Fruit fly (Drosophila melanogaster) whole organism, embryonic: ENCODE results near the gene Efhc1.1.

Experiments used
- Abd-B ChIP-seq: fragments of 200-800 bp; sonication (Bioruptor generic); optimal IDR thresholded peaks from 2 replicates; lab custom pipeline; 2018; ENCODE audit warnings: missing biosample characterization, mild to moderate bottlenecking, missing genetic modification characterization, moderate library complexity
- CG1024 ChIP-seq: fragments of 200-800 bp; sonication (Bioruptor generic); IDR thresholded peaks from 2 replicates; pipeline ENCODE4 v1.3.6; 2022; ENCODE audit warnings: missing biosample characterization, missing genetic modification characterization
- CG10274 ChIP-seq: fragments of 200-800 bp; sonication (Bioruptor generic); optimal IDR thresholded peaks from 3 replicates; lab custom pipeline; 2017; ENCODE audit warnings: missing biosample characterization, mild to moderate bottlenecking, missing genetic modification characterization
- CG11504 ChIP-seq: fragments of 200-800 bp; sonication (Bioruptor generic); optimal IDR thresholded peaks from 3 replicates; lab custom pipeline; 2019; ENCODE audit warnings: missing biosample characterization, mild to moderate bottlenecking, missing genetic modification characterization, moderate library complexity
- CG12769 ChIP-seq: fragments of 200-800 bp; sonication (Bioruptor generic); optimal IDR thresholded peaks from 2 replicates; lab custom pipeline; 2019; ENCODE audit warnings: missing biosample characterization, mild to moderate bottlenecking, missing genetic modification characterization, moderate library complexity
- CG14965 ChIP-seq: fragments of 200-800 bp; sonication (Bioruptor generic); optimal IDR thresholded peaks from 2 replicates; lab custom pipeline; 2016; ENCODE audit warnings: missing biosample characterization, missing genetic modification characterization, borderline replicate concordance
- CG15696 ChIP-seq: fragments of 200-800 bp; sonication (Bioruptor generic); optimal IDR thresholded peaks from 2 replicates; lab custom pipeline; 2019; ENCODE audit warnings: missing biosample characterization, mild to moderate bottlenecking, missing genetic modification characterization, moderate library complexity
- CG2129 ChIP-seq: fragments of 200-800 bp; sonication (Bioruptor generic); IDR thresholded peaks from 2 replicates; pipeline ENCODE4 v1.3.6; 2022; ENCODE audit warnings: missing biosample characterization, missing genetic modification characterization; ENCODE audit not compliant: partially characterized antibody
- CG30431 ChIP-seq: fragments of 200-800 bp; sonication (Bioruptor generic); optimal IDR thresholded peaks from 2 replicates; lab custom pipeline; 2017; ENCODE audit warnings: missing biosample characterization, missing genetic modification characterization
- CG31224 ChIP-seq: fragments of 200-800 bp; sonication (Bioruptor generic); IDR thresholded peaks from 2 replicates; pipeline ENCODE4 v1.3.6; 2022; ENCODE audit warnings: missing biosample characterization, missing genetic modification characterization
- CG31365 ChIP-seq: fragments of 200-800 bp; sonication (Bioruptor generic); optimal IDR thresholded peaks from 2 replicates; lab custom pipeline; 2018; ENCODE audit warnings: missing biosample characterization, mild to moderate bottlenecking, missing genetic modification characterization
- CG3163 ChIP-seq: fragments of 200-800 bp; sonication (Bioruptor generic); optimal IDR thresholded peaks from 3 replicates; lab custom pipeline; 2016; ENCODE audit warnings: missing biosample characterization, missing genetic modification characterization
- CG3726 ChIP-seq: fragments of 200-800 bp; sonication (Bioruptor generic); IDR thresholded peaks from 3 replicates; pipeline ENCODE4, ENCODE4 v1.3.6; 2022; ENCODE audit warnings: missing biosample characterization, missing genetic modification characterization
- CG6813 ChIP-seq: fragments of 200-800 bp; sonication (Bioruptor generic); optimal IDR thresholded peaks from 2 replicates; lab custom pipeline; 2017; ENCODE audit warnings: missing biosample characterization, missing genetic modification characterization, mild to moderate bottlenecking, moderate library complexity, missing genetic modification reagents
- CG9437 ChIP-seq: fragments of 200-800 bp; sonication (Bioruptor generic); optimal IDR thresholded peaks from 2 replicates; lab custom pipeline; 2018; ENCODE audit warnings: missing biosample characterization, mild to moderate bottlenecking, missing genetic modification characterization
- CG9932 ChIP-seq: fragments of 200-800 bp; sonication (Bioruptor generic); IDR thresholded peaks from 2 replicates; pipeline ENCODE4 v1.3.6; 2022; ENCODE audit warnings: missing biosample characterization, missing genetic modification characterization
- Deaf1 ChIP-seq: fragments of 200-800 bp; optimal IDR thresholded peaks from 3 replicates; lab custom pipeline; 2019; ENCODE audit warnings: missing biosample characterization, mild to moderate bottlenecking, missing genetic modification characterization, moderate library complexity
- Drgx ChIP-seq: fragments of 200-800 bp; sonication (Bioruptor generic); IDR thresholded peaks from 2 replicates; pipeline ENCODE4 v1.3.6; 2022; ENCODE audit warnings: missing biosample characterization, missing genetic modification characterization
- Ets65A ChIP-seq: fragments of 200-800 bp; sonication (Bioruptor generic); peaks from one replicate; lab custom pipeline; 2016; ENCODE audit warnings: missing biosample characterization, missing genetic modification characterization
- Ets97D ChIP-seq: fragments of 200-800 bp; sonication (Bioruptor generic); optimal IDR thresholded peaks from 3 replicates; lab custom pipeline; 2016; ENCODE audit warnings: missing biosample characterization, missing genetic modification characterization
- Fer1 ChIP-seq: fragments of 200-800 bp; sonication (Bioruptor generic); optimal IDR thresholded peaks from 2 replicates; lab custom pipeline; 2017; ENCODE audit warnings: missing biosample characterization, mild to moderate bottlenecking, missing genetic modification characterization
- Fer2 ChIP-seq: fragments of 200-800 bp; sonication (Bioruptor generic); optimal IDR thresholded peaks from 2 replicates; lab custom pipeline; 2018; ENCODE audit warnings: missing biosample characterization, mild to moderate bottlenecking, missing genetic modification characterization, moderate library complexity
- Fer3 ChIP-seq: fragments of 200-800 bp; sonication (Bioruptor generic); optimal IDR thresholded peaks from 2 replicates; lab custom pipeline; 2018; ENCODE audit warnings: missing biosample characterization, mild to moderate bottlenecking, missing genetic modification characterization, moderate library complexity
- H2.0 ChIP-seq: fragments of 200-800 bp; sonication (Bioruptor generic); IDR thresholded peaks from 2 replicates; pipeline ENCODE4 v1.3.6; 2022; ENCODE audit warnings: missing biosample characterization, missing genetic modification characterization
- HmgD ChIP-seq: fragments of 200-800 bp; sonication (Bioruptor generic); optimal IDR thresholded peaks from 3 replicates; lab custom pipeline; 2016; ENCODE audit warnings: missing biosample characterization, missing genetic modification characterization
- Lim3 ChIP-seq: fragments of 200-800 bp; sonication (Bioruptor generic); IDR thresholded peaks from 2 replicates; pipeline ENCODE4 v1.3.6; 2022; ENCODE audit warnings: missing biosample characterization, missing genetic modification characterization
- Meics ChIP-seq: fragments of 200-800 bp; sonication (Bioruptor generic); optimal IDR thresholded peaks from 2 replicates; lab custom pipeline; 2017; ENCODE audit warnings: missing biosample characterization, mild to moderate bottlenecking, missing genetic modification characterization
- NC2β ChIP-seq: fragments of 200-800 bp; sonication (Bioruptor generic); optimal IDR thresholded peaks from 2 replicates; lab custom pipeline; 2016; ENCODE audit warnings: missing biosample characterization, missing genetic modification characterization
- NFAT ChIP-seq: fragments of 200-800 bp; sonication (Bioruptor generic); IDR thresholded peaks from 2 replicates; pipeline ENCODE4 v1.3.6; 2022; ENCODE audit warnings: missing biosample characterization, missing genetic modification characterization
- Scr ChIP-seq: fragments of 200-800 bp; sonication (Bioruptor generic); IDR thresholded peaks from 2 replicates; pipeline ENCODE4 v1.3.6; 2022; ENCODE audit warnings: missing biosample characterization, missing genetic modification characterization; ENCODE audit not compliant: partially characterized antibody
- abd-A ChIP-seq: fragments of 200-800 bp; sonication (Bioruptor generic); optimal IDR thresholded peaks from 3 replicates; lab custom pipeline; 2019; ENCODE audit warnings: missing biosample characterization, mild to moderate bottlenecking, missing genetic modification characterization, moderate library complexity
- ase ChIP-seq: fragments of 200-800 bp; sonication (Bioruptor generic); IDR thresholded peaks from 3 replicates; pipeline ENCODE4 v1.3.6; 2022; ENCODE audit warnings: missing biosample characterization, missing genetic modification characterization
- cato ChIP-seq: fragments of 200-800 bp; sonication (Bioruptor generic); optimal IDR thresholded peaks from 2 replicates; lab custom pipeline; 2016; ENCODE audit warnings: missing biosample characterization, missing genetic modification characterization, borderline replicate concordance
- chif ChIP-seq, 2 experiments: fragments of 200-800 bp; sonication (Bioruptor generic); optimal IDR thresholded peaks; 3 replicates each; lab custom pipeline; 2016; ENCODE audit warnings: missing biosample characterization in 2 of 2, missing genetic modification characterization in 2 of 2
- disco-r ChIP-seq: fragments of 200-800 bp; sonication (Bioruptor generic); optimal IDR thresholded peaks from 2 replicates; lab custom pipeline; 2016; ENCODE audit warnings: missing biosample characterization, missing genetic modification characterization
- dysf ChIP-seq: fragments of 200-800 bp; sonication (Bioruptor generic); IDR thresholded peaks from 3 replicates; pipeline ENCODE4 v1.3.6; 2022; ENCODE audit warnings: missing biosample characterization, missing genetic modification characterization
- ewg ChIP-seq: fragments of 200-800 bp; sonication (Bioruptor generic); optimal IDR thresholded peaks from 3 replicates; lab custom pipeline; 2017; ENCODE audit warnings: mild to moderate bottlenecking, missing biosample characterization, missing genetic modification reagents, missing genetic modification characterization
- fd102C ChIP-seq: fragments of 200-800 bp; sonication (Bioruptor generic); optimal IDR thresholded peaks from 2 replicates; lab custom pipeline; 2018; ENCODE audit warnings: missing biosample characterization, mild to moderate bottlenecking, missing genetic modification characterization, moderate library complexity
- gce ChIP-seq: fragments of 200-800 bp; sonication (Bioruptor generic); IDR thresholded peaks from 3 replicates; pipeline ENCODE4 v1.3.6; 2022; ENCODE audit warnings: missing biosample characterization, missing genetic modification characterization
- gem ChIP-seq: fragments of 200-800 bp; sonication (Bioruptor generic); optimal IDR thresholded peaks from 2 replicates; lab custom pipeline; 2019; ENCODE audit warnings: missing biosample characterization, mild to moderate bottlenecking, missing genetic modification characterization, moderate library complexity
- ham ChIP-seq: fragments of 200-800 bp; sonication (Bioruptor generic); IDR thresholded peaks from 2 replicates; pipeline ENCODE4 v1.3.6; 2022; ENCODE audit warnings: missing biosample characterization, missing genetic modification characterization
- kah ChIP-seq: fragments of 200-800 bp; sonication (Bioruptor generic); optimal IDR thresholded peaks from 2 replicates; lab custom pipeline; 2018; ENCODE audit warnings: missing biosample characterization, mild to moderate bottlenecking, missing genetic modification characterization
- ken ChIP-seq: fragments of 200-800 bp; sonication (Bioruptor generic); IDR thresholded peaks from 3 replicates; pipeline ENCODE4 v1.3.6; 2022; ENCODE audit warnings: missing biosample characterization, missing genetic modification characterization
- pita ChIP-seq: fragments of 200-800 bp; sonication (Bioruptor generic); optimal IDR thresholded peaks from 2 replicates; lab custom pipeline; 2017; ENCODE audit warnings: missing biosample characterization, mild to moderate bottlenecking, missing genetic modification characterization
- seq ChIP-seq: fragments of 200-800 bp; sonication (Bioruptor generic); IDR thresholded peaks from 2 replicates; pipeline ENCODE4 v1.3.6; 2022; ENCODE audit warnings: missing biosample characterization, missing genetic modification characterization
- slbo ChIP-seq: fragments of 200-800 bp; sonication (Bioruptor generic); IDR thresholded peaks from 2 replicates; pipeline ENCODE4 v1.3.6; 2022; ENCODE audit warnings: missing biosample characterization, missing genetic modification characterization
- sqz ChIP-seq: fragments of 200-800 bp; sonication (Bioruptor generic); optimal IDR thresholded peaks from 3 replicates; lab custom pipeline; 2018; ENCODE audit warnings: missing biosample characterization, mild to moderate bottlenecking, missing genetic modification characterization
- sug ChIP-seq: fragments of 200-800 bp; optimal IDR thresholded peaks from 2 replicates; lab custom pipeline; 2019; ENCODE audit warnings: missing biosample characterization, mild to moderate bottlenecking, missing genetic modification characterization, moderate library complexity
- twi ChIP-seq: fragments of 200-800 bp; optimal IDR thresholded peaks from 2 replicates; lab custom pipeline; 2019; ENCODE audit warnings: missing biosample characterization, mild to moderate bottlenecking, missing genetic modification characterization, moderate library complexity
- unc-4 ChIP-seq: fragments of 200-800 bp; sonication (Bioruptor generic); IDR thresholded peaks from 2 replicates; pipeline ENCODE4 v1.3.6; 2022; ENCODE audit warnings: missing biosample characterization, missing genetic modification characterization; ENCODE audit not compliant: partially characterized antibody

Efhc1.1 gene

DNA sequence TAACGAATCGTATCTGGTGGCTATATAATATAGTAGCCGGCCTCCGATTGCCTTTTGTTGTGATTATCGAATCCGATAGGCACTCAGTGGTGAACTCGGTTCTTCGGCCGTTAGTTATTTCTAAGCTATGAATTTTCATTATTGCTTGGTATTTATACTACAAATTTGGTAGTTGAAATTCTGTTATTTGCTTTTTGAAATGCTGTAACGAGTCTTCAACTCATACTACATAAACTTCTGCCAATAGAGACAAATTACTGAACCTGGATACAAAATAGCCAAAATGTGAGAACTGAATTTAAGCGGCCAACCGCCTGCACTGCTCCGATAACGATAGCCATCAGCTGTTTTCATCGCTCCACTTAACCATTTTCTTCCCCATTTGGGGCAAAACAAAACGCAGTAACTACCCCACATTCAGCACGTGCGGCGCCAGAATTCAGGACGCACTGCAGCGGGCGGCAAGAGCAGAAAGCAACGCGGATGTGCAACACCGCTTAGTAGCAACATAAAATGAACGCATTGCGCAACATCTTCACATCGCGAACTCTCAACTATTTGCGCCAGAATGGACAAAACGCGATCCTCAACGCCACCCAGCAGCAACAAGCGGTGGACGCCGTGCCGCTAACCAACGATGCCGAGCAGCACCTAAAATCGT lies 44.5 kb downstream of the Efhc1.1 start, which contains the start of the genes CG11679 and CG8206 (continued):
- TF ChIP-seq twi (tag; lab: Kevin White, UChicago) = peak; percentile 11
- peak; percentile 22 for TF ChIP-seq Ets97D (GFP tag; lab: Kevin White, UChicago)
- peak; percentile 43 for TF ChIP-seq Meics (GFP tag; lab: Kevin White, UChicago)
- TF ChIP-seq CG31365 (tag; lab: Kevin White, UChicago) = no peak
- TF ChIP-seq CG14965 (GFP tag; lab: Kevin White, UChicago) = no peak
- TF ChIP-seq CG9932 (GFP tag; lab: Robert Waterston, UW) = peak; percentile 61
- TF ChIP-seq CG3163 (GFP tag; lab: Kevin White, UChicago) = no peak
- TF ChIP-seq fd102C = no peak
- no peak for TF ChIP-seq sqz (GFP tag; lab: Kevin White, UChicago)
- no peak for TF ChIP-seq Lim3 (GFP tag; lab: Robert Waterston, UW)
- TF ChIP-seq ham (GFP tag; lab: Robert Waterston, UW) = no peak
- no peak for TF ChIP-seq CG3726 (GFP tag; lab: Robert Waterston, UW)
- TF ChIP-seq HmgD = peak; percentile 46
- peak; percentile 54 for TF ChIP-seq Scr
- TF ChIP-seq Fer1 (GFP tag; lab: Kevin White, UChicago) = peak; percentile 36
- TF ChIP-seq CG12769 = no peak
- TF ChIP-seq Fer2 (tag; lab: Kevin White, UChicago) = no peak
- no peak for TF ChIP-seq kah (GFP tag; lab: Kevin White, UChicago)
- TF ChIP-seq pita (GFP tag; lab: Kevin White, UChicago) = no peak
- TF ChIP-seq unc-4 (GFP tag; lab: Robert Waterston, UW) = 0 out of 2 replicates have a peak, but pooled peaks have one; percentile 48
- TF ChIP-seq CG15696 = peak; percentile 1
- TF ChIP-seq Ets65A (GFP tag; lab: Kevin White, UChicago) = peak; percentile 52
- TF ChIP-seq CG9437 (GFP tag; lab: Kevin White, UChicago) = no peak
- TF ChIP-seq NFAT (GFP tag; lab: Robert Waterston, UW) = no peak
- TF ChIP-seq CG2129 (GFP tag; lab: Robert Waterston, UW) = no peak
- TF ChIP-seq ase (GFP tag; lab: Robert Waterston, UW) = no peak
- no peak for TF ChIP-seq gce
- no peak for TF ChIP-seq CG31224
- TF ChIP-seq Drgx (GFP tag; lab: Robert Waterston, UW) = no peak
- TF ChIP-seq sug (tag; lab: Kevin White, UChicago) = peak; percentile 71
- no peak for TF ChIP-seq NC2β (GFP tag; lab: Kevin White, UChicago)
- no peak for TF ChIP-seq CG10274 (GFP tag; lab: Kevin White, UChicago)
- TF ChIP-seq seq (GFP tag; lab: Robert Waterston, UW) = no peak
- TF ChIP-seq dysf (GFP tag; lab: Robert Waterston, UW) = peak; percentile 41; the same call in 1 of the 3 replicates
- peak; percentile 41 for TF ChIP-seq ewg (GFP tag; lab: Kevin White, UChicago)
- no peak for TF ChIP-seq CG6813
- TF ChIP-seq Abd-B = peak; percentile 37
- TF ChIP-seq slbo = no peak
- no peak for TF ChIP-seq ken
- no peak for TF ChIP-seq abd-A
- TF ChIP-seq gem (tag; lab: Kevin White, UChicago) = peak; percentile 53
- no peak for TF ChIP-seq chif (GFP tag; optimal IDR thresholded peaks at IDR 0.05; lab: Kevin White, UChicago)
- TF ChIP-seq CG30431 (GFP tag; lab: Kevin White, UChicago) = no peak
- TF ChIP-seq Deaf1 (tag; lab: Kevin White, UChicago) = no peak
- TF ChIP-seq cato = no peak
- no peak for TF ChIP-seq H2.0 (GFP tag; lab: Robert Waterston, UW)
- peak; percentile 3 for TF ChIP-seq Fer3 (tag; lab: Kevin White, UChicago)
- TF ChIP-seq CG1024 (GFP tag; lab: Robert Waterston, UW) = no peak
- no peak for TF ChIP-seq disco-r (GFP tag; lab: Kevin White, UChicago)
- TF ChIP-seq CG11504 = no peak
